Worm (Caenorhabditis elegans) whole organism, dauer: Measurements from ENCODE around the gene ZK177.1.

ENCODE experiments used
- unc-62 ChIP-seq: sonication (generic microtip); optimal IDR thresholded peaks from 2 replicates; lab custom pipeline; 2017; ENCODE audit warnings: missing biosample characterization, missing genetic modification reagents, missing genetic modification characterization

ZK177.1 gene

ce11 chrII:5527841-5528240 is at the start of gene ZK177.1:
TSS of gene ZK177.1 (plus strand) at chrII:5528141.
- no peak for TF ChIP-seq unc-62 (GFP tag; lab: Kevin White, UChicago)

- TF ChIP-seq unc-62 (GFP tag; lab: Kevin White, UChicago) = no peak
These were observed 49.6 kb upstream of the ZK177.1 start, which contains the start of gene F56D1.1 for ce11 chrII:5478318-5478717. TSS of gene F56D1.1 (plus strand) at chrII:5478618.

- TF ChIP-seq unc-62 (GFP tag; lab: Kevin White, UChicago) = no peak
These were observed 46.0 kb upstream of the ZK177.1 start, which contains the start of gene cal-8 for ce11 chrII:5481982-5482381. TSS of gene cal-8 (minus strand) at chrII:5482041.

ce11 chrII:5487844-5488243 is 40.1 kb upstream of the ZK177.1 start, which contains the start of gene nep-5:
TSS of gene nep-5 (plus strand) at chrII:5488144.
- no peak for TF ChIP-seq unc-62 (GFP tag; lab: Kevin White, UChicago)

ce11 chrII:5494405-5494804 is 33.5 kb upstream of the ZK177.1 start, which contains the start of gene F12A10.6:
TSS of gene F12A10.6 (minus strand) at chrII:5494505.
- no peak for TF ChIP-seq unc-62 (GFP tag; lab: Kevin White, UChicago)

DNA sequence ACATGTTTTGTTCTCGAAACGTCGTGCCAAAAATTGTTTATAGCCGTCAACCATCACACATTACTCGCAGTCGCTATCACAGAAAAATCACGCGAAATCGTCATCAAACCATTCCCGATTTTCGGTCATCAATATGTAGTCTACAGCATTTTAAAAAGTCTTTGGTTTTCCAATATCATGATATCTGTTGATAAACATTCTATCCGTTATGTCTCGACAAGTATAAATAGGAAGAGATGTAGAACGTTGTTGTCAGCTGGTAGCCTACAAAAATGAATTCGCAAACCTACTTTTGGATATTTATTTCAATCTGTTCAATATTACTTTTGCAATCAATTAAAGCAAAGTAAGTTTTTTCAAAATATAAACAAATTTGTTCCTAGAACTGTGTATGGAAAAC is 31.6 kb upstream of the ZK177.1 start, which contains the start of gene F12A10.1:
Gene F12A10.1 (plus strand): TSS at position 166 of the 400 bp plus-strand sequence.
- TF ChIP-seq unc-62 (GFP tag; lab: Kevin White, UChicago) = no peak

DNA sequence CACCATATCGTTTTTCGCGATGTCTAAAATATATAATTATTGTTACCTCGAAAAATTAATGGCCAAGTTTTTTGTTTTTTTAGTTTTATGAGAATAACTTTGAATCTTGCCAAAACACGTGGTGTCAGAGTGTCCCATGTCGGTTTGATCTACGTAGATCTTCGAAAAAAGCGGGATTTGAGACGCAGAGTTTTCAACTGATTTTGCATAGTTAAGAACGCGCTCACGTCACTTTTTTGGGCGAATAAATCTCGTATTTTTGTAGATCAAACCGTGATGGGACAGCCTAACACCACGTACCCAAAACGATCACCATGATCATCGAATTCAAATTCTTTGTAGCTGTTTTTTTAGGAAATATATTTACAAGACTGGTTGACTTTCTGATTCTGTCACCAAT is 30.4 kb upstream of the ZK177.1 start:
- TF ChIP-seq unc-62 (GFP tag; lab: Kevin White, UChicago) = no peak

DNA sequence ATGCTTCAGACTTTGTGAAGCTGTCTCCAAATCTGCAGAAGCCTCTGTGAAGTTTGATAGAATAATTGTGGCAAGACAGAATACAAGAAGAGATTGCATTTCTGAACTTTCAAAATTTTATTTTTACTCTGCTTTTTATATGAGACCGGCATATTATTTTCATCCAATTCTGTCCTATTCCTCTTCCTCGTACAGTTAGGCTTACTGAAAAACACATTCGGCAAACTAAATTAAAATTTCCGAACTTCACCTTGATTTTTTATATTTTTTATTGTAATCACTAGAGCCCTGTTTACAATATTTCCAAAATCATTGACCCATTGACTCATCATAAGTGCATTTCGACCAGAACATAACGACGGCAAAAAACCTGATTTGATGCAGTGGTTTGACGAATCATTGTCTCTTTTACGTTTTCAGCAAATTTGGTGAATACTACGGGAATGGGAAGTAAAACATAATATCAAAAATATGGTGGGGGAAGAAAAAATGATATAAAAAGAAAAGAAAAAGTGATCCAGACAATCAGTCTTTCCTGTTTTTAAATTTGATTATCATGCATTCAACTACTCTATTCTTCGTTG is 29.7 kb upstream of the ZK177.1 start, which contains the start of the genes suex-1 and F12A10.9:
Gene suex-1 (minus strand): TSS at position 101 of the 584 bp plus-strand sequence.
Gene F12A10.9 (plus strand): TSS at position 534 of the 584 bp plus-strand sequence.
- TF ChIP-seq unc-62 (GFP tag; lab: Kevin White, UChicago) = no peak

DNA sequence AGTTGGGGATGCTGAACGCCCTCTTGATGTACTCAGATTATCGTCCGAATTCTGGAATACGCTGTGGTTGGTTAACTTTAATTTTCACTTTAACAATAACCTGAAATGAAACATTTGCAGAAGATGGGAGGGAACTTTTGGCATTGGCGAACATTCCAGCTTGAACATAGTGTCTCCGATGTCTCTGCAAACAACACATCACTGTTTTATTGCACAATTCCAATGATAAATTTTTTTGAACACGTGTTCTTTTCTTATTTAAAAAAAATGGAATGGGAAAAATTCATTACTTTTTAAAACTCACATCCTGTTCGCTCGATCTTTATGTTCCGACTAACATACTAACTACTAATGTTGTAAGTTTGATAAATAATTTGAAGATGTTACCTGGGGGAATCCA is 27.5 kb upstream of the ZK177.1 start, which contains the start of gene fzy-1:
Gene fzy-1 (plus strand): TSS at position 301 of the 400 bp plus-strand sequence.
- TF ChIP-seq unc-62 (GFP tag; lab: Kevin White, UChicago) = no peak

DNA sequence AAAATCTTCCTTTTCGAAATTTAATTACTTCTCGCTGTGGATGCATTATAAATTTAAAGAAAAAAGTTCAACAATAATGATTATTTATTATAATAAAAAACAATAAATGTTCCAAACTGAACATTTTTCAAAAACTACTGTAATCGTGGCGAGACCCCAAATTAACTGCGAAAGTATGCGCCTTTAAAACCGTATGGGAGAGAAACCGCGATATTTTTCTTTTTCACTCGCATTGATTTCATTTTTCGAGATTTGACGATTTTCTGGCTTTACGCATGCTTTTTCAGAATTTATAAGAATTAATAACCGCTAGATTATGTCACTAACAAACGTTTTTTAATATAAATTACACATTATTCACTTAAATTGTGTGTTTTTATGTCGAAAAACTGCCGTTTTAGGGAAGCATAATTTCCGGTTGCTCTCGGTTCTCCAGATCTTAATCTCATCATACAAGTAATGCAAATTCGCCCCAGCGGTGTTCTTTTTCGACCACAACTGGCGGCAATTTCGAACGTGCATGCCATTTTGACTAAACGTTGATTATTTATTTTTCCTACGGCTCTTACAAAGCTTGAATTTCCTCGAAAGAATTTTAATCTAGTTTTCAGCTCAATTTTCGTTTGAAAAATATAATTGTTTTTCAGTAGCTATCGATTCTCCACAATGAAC is 26.8 kb upstream of the ZK177.1 start, which contains the start of gene F12A10.8:
Gene F12A10.8 (minus strand): TSS at position 79 of the 672 bp plus-strand sequence.
- TF ChIP-seq unc-62 (GFP tag; lab: Kevin White, UChicago) = no peak

ce11 chrII:5503760-5504159 is 24.2 kb upstream of the ZK177.1 start, which contains the start of gene cyp-44A1:
TSS of gene cyp-44A1 (plus strand) at chrII:5504044.
- TF ChIP-seq unc-62 (GFP tag; lab: Kevin White, UChicago) = no peak

ce11 chrII:5505820-5506287 is 22.1 kb upstream of the ZK177.1 start, which contains the start of gene npp-24:
TSS of gene npp-24 (plus strand) at chrII:5505870.
- no peak for TF ChIP-seq unc-62 (GFP tag; lab: Kevin White, UChicago)

- TF ChIP-seq unc-62 (GFP tag; lab: Kevin White, UChicago) = no peak
These were observed 16.3 kb upstream of the ZK177.1 start for ce11 chrII:5511417-5512353.

ce11 chrII:5512473-5513097 is 15.4 kb upstream of the ZK177.1 start:
- no peak for TF ChIP-seq unc-62 (GFP tag; lab: Kevin White, UChicago)
